Fruit fly (Drosophila melanogaster) whole organism, pupa: ENCODE measurements around the gene CG2126.

Source experiments
- CG10348 ChIP-seq: fragments of 200-800 bp; sonication (Bioruptor generic); IDR thresholded peaks from 2 replicates; pipeline ENCODE4 v1.3.6; 2022; ENCODE audit warnings: missing biosample characterization, missing genetic modification characterization
- CG12605 ChIP-seq: fragments of 200-800 bp; sonication (Bioruptor generic); IDR thresholded peaks from 2 replicates; pipeline ENCODE4 v1.3.6; 2022; ENCODE audit warnings: missing biosample characterization, missing genetic modification characterization
- CG13204 ChIP-seq: fragments of 200-800 bp; sonication (Bioruptor generic); optimal IDR thresholded peaks from 2 replicates; lab custom pipeline; 2018; ENCODE audit warnings: missing biosample characterization, mild to moderate bottlenecking, missing genetic modification characterization, moderate library complexity
- CG14655 ChIP-seq: fragments of 200-800 bp; sonication (Bioruptor generic); optimal IDR thresholded peaks from 3 replicates; lab custom pipeline; 2017; ENCODE audit warnings: mild to moderate bottlenecking, missing biosample characterization, missing genetic modification reagents, missing genetic modification characterization
- CG15710 ChIP-seq: fragments of 200-800 bp; sonication (Bioruptor generic); optimal IDR thresholded peaks from 2 replicates; lab custom pipeline; 2018; ENCODE audit warnings: missing biosample characterization, mild to moderate bottlenecking, missing genetic modification characterization, moderate library complexity
- CG17806 ChIP-seq: fragments of 200-800 bp; sonication (Bioruptor generic); optimal IDR thresholded peaks from 2 replicates; lab custom pipeline; 2018; ENCODE audit warnings: missing biosample characterization, mild to moderate bottlenecking, missing genetic modification characterization, moderate library complexity
- CG32121 ChIP-seq: fragments of 200-800 bp; sonication (Bioruptor generic); IDR thresholded peaks from 2 replicates; pipeline ENCODE4 v1.3.6; 2022; ENCODE audit warnings: missing biosample characterization, missing genetic modification characterization
- CG34367 ChIP-seq: fragments of 200-800 bp; sonication (Bioruptor generic); optimal IDR thresholded peaks from 2 replicates; lab custom pipeline; 2018; ENCODE audit warnings: missing biosample characterization, mild to moderate bottlenecking, missing genetic modification characterization
- CG4496 ChIP-seq: fragments of 200-800 bp; sonication (Bioruptor generic); IDR thresholded peaks from 3 replicates; pipeline ENCODE4 v1.3.6; 2022; ENCODE audit warnings: missing biosample characterization, missing genetic modification characterization
- CG8159 ChIP-seq: fragments of 200-800 bp; sonication (Bioruptor generic); optimal IDR thresholded peaks from 3 replicates; lab custom pipeline; 2018; ENCODE audit warnings: missing biosample characterization, mild to moderate bottlenecking, missing genetic modification characterization, moderate library complexity
- CG8301 ChIP-seq: fragments of 200-800 bp; sonication (Bioruptor generic); optimal IDR thresholded peaks from 2 replicates; lab custom pipeline; 2018; ENCODE audit warnings: missing biosample characterization, mild to moderate bottlenecking, missing genetic modification characterization
- CG9948 ChIP-seq: fragments of 200-800 bp; sonication (Bioruptor generic); optimal IDR thresholded peaks from 2 replicates; lab custom pipeline; 2018; ENCODE audit warnings: missing biosample characterization, mild to moderate bottlenecking, missing genetic modification characterization, moderate library complexity
- D1 ChIP-seq: fragments of 200-800 bp; sonication (Bioruptor generic); optimal IDR thresholded peaks from 2 replicates; lab custom pipeline; 2018; ENCODE audit warnings: missing biosample characterization, mild to moderate bottlenecking, missing genetic modification characterization, moderate library complexity
- EcR ChIP-seq: fragments of 200-800 bp; sonication (Bioruptor generic); optimal IDR thresholded peaks from 3 replicates; lab custom pipeline; 2019; ENCODE audit warnings: missing biosample characterization, missing genetic modification characterization, mild to moderate bottlenecking, moderate library complexity, missing genetic modification reagents
- Ets98B ChIP-seq: fragments of 200-800 bp; sonication (Bioruptor generic); IDR thresholded peaks from 2 replicates; pipeline ENCODE4 v1.3.6; 2022; ENCODE audit warnings: missing biosample characterization, missing genetic modification characterization
- Pif1A ChIP-seq: fragments of 200-800 bp; sonication (Bioruptor generic); optimal IDR thresholded peaks from 3 replicates; lab custom pipeline; 2016; ENCODE audit warnings: missing biosample characterization, missing genetic modification characterization
- Pif1B ChIP-seq: fragments of 200-800 bp; sonication (Bioruptor generic); optimal IDR thresholded peaks from 3 replicates; lab custom pipeline; 2016; ENCODE audit warnings: missing biosample characterization, missing genetic modification characterization
- Snoo ChIP-seq: fragments of 200-800 bp; sonication (Bioruptor generic); optimal IDR thresholded peaks from 3 replicates; lab custom pipeline; 2017; ENCODE audit warnings: missing biosample characterization, mild to moderate bottlenecking, missing genetic modification characterization, inconsistent platforms
- fd96Ca ChIP-seq: fragments of 200-800 bp; sonication (Bioruptor generic); IDR thresholded peaks from 3 replicates; pipeline ENCODE4 v1.3.6; 2022; ENCODE audit warnings: missing biosample characterization, missing genetic modification characterization
- gl ChIP-seq: fragments of 200-800 bp; sonication (Bioruptor generic); optimal IDR thresholded peaks from 2 replicates; lab custom pipeline; 2018; ENCODE audit warnings: missing biosample characterization, mild to moderate bottlenecking, missing genetic modification characterization
- rn ChIP-seq: fragments of 200-800 bp; sonication (Bioruptor generic); IDR thresholded peaks from 2 replicates; pipeline ENCODE4 v1.3.6; 2022; ENCODE audit warnings: missing biosample characterization, missing genetic modification characterization

CG2126 gene

DNA sequence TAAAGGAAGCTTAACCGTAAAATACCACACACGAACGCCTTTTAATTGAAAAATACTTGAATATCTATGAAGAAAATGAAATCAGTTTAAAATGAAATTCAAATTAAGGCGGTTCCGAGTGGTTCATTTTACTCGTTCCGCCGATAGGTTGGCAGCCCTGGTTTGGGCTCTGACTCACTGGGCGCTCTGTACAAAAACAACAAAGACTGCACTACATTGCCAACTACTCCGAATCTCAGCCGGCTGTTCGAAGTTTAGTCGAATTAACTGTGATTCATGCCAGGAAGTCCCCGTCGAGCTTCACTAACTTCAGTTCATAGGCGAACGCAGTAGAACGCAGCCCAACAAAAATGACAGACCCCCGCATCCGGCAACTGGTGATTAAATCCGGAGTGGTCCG is 33.2 kb downstream of the CG2126 start, which contains the start of gene Tbca:
TSS of gene Tbca (plus strand) at position 212 of the 400 bp plus-strand sequence.
- TF ChIP-seq CG17806 (peak; percentile 11), CG8159 (tag; lab: Kevin White, UChicago) (no peak), CG12605 (0 out of 2 replicates have a peak, but pooled peaks have one; percentile 8), gl (peak; percentile 49), Snoo (tag; lab: Kevin White, UChicago) (no peak), CG4496 (GFP tag; lab: Robert Waterston, UW) (peak; percentile 61; the same call in 2 of the 3 replicates)
- TF ChIP-seq, all 21 proteins: peak for 4

- no peak for TF ChIP-seq CG8301 (tag; lab: Kevin White, UChicago)
- no peak for TF ChIP-seq gl
- TF ChIP-seq CG12605 = no peak
- peak; percentile 46; the same call in 1 of the 3 replicates for TF ChIP-seq CG4496 (GFP tag; lab: Robert Waterston, UW)
- TF ChIP-seq CG9948 (tag; lab: Kevin White, UChicago) = no peak
- no peak for TF ChIP-seq CG13204
- TF ChIP-seq CG15710 = peak; percentile 8
- 0 out of 3 replicates have a peak, but pooled peaks have one; percentile 40 for TF ChIP-seq fd96Ca (GFP tag; lab: Robert Waterston, UW)
Observed at dm6 chr3R:31741278-31741677, 35.2 kb downstream of the CG2126 start.

- TF ChIP-seq CG15710 (no peak), rn (GFP tag; lab: Robert Waterston, UW) (no peak), CG12605 (no peak), Ets98B (GFP tag; lab: Robert Waterston, UW) (0 out of 2 replicates have a peak, but pooled peaks have one; percentile 30), CG32121 (peak; percentile 66), Pif1B (GFP tag; lab: Kevin White, UChicago) (no peak)
Observed at dm6 chr3R:31739067-31739786, 37.2 kb downstream of the CG2126 start.

DNA sequence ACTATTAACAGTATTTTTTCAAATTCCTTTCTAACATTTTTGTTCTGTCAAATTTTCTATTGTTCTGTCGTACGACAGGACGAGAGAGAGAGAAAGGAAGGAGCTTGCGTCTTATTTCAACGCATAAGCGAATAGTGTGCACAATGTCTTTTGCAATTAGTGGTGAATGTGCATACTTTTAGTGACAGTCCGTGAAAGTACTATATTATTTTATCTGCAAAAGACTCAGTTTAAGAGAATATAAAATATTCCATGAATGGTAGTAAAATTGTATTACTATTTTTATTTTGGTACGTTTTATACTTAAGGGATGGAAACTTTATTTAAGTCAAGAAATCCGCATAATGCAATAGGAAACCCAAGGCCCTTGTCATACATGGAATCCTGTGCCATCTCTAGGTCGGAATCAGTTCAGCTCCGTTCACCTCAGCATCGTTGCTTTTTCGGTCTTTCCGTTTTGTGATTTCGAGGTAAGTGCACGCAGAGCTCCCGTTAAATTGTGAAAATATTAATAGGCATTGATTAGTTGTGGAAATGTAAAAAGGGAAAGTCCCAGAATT is 38.3 kb downstream of the CG2126 start, which contains the start of gene eEF1alpha2:
TSS of gene eEF1alpha2 (plus strand) at position 409 of the 560 bp plus-strand sequence.
- no peak for TF ChIP-seq Snoo (tag; lab: Kevin White, UChicago)
- TF ChIP-seq rn (GFP tag; lab: Robert Waterston, UW) = no peak
- no peak for TF ChIP-seq D1 (tag; lab: Kevin White, UChicago)
- no peak for TF ChIP-seq Ets98B (GFP tag; lab: Robert Waterston, UW)
- TF ChIP-seq CG15710 = no peak
- TF ChIP-seq Pif1B (GFP tag; lab: Kevin White, UChicago) = no peak
- no peak for TF ChIP-seq fd96Ca (GFP tag; lab: Robert Waterston, UW)
- TF ChIP-seq CG17806 = no peak
- TF ChIP-seq CG34367 = no peak
- no peak for TF ChIP-seq gl
- no peak for TF ChIP-seq EcR (GFP tag; lab: Kevin White, UChicago)
- no peak for TF ChIP-seq CG14655
- TF ChIP-seq CG8301 (tag; lab: Kevin White, UChicago) = no peak
- TF ChIP-seq CG32121 = no peak
- TF ChIP-seq CG8159 (tag; lab: Kevin White, UChicago) = no peak
- no peak for TF ChIP-seq CG13204
- TF ChIP-seq CG9948 (tag; lab: Kevin White, UChicago) = no peak
- TF ChIP-seq CG12605 = no peak
- no peak for TF ChIP-seq CG4496 (GFP tag; lab: Robert Waterston, UW)
- TF ChIP-seq Pif1A (GFP tag; lab: Kevin White, UChicago) = no peak

DNA sequence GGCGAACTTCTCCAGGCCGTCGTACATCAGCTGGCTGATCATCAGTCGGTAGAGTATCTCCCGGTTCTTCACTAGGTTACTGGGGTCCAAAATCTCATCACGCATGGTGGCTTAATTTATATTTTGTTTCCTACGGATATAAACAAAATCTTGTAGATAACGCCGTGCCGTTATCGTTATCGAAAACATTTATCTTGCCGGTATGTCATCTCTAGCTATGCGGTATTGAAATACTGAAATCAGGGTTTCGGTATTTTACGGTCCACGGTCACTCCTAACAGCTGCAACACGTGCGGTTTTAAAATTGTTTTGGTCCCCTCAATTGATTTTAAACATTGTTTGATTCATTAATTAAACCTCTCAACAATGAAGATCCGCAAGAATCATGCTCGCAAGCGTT is 39.7 kb downstream of the CG2126 start, which contains the start of the genes CstF50 and CG11563:
TSS of gene CstF50 (minus strand) at position 188 of the 400 bp plus-strand sequence.
TSS of gene CG11563 (plus strand) at position 260 of the 400 bp plus-strand sequence.
- no peak for TF ChIP-seq CG9948 (tag; lab: Kevin White, UChicago)
- TF ChIP-seq rn (GFP tag; lab: Robert Waterston, UW) = no peak
- TF ChIP-seq CG4496 (GFP tag; lab: Robert Waterston, UW) = no peak
- no peak for TF ChIP-seq CG32121
- no peak for TF ChIP-seq D1 (tag; lab: Kevin White, UChicago)
- no peak for TF ChIP-seq Snoo (tag; lab: Kevin White, UChicago)
- TF ChIP-seq Pif1B (GFP tag; lab: Kevin White, UChicago) = no peak
- TF ChIP-seq EcR (GFP tag; lab: Kevin White, UChicago) = no peak
- TF ChIP-seq CG34367 = no peak
- no peak for TF ChIP-seq Ets98B (GFP tag; lab: Robert Waterston, UW)
- no peak for TF ChIP-seq CG15710
- no peak for TF ChIP-seq Pif1A (GFP tag; lab: Kevin White, UChicago)
- TF ChIP-seq CG13204 = no peak
- TF ChIP-seq fd96Ca (GFP tag; lab: Robert Waterston, UW) = no peak
- TF ChIP-seq CG8159 (tag; lab: Kevin White, UChicago) = no peak
- no peak for TF ChIP-seq CG17806
- no peak for TF ChIP-seq CG10348

- TF ChIP-seq fd96Ca (GFP tag; lab: Robert Waterston, UW) (no peak), CG17806 (no peak), Pif1B (GFP tag; lab: Kevin White, UChicago) (no peak), CG15710 (no peak), CG4496 (GFP tag; lab: Robert Waterston, UW) (no peak), CG8159 (tag; lab: Kevin White, UChicago) (no peak), Pif1A (GFP tag; lab: Kevin White, UChicago) (no peak), CG12605 (no peak), CG9948 (tag; lab: Kevin White, UChicago) (no peak)
Observed at dm6 chr3R:31727773-31728172, 48.7 kb downstream of the CG2126 start.
